Worm (Caenorhabditis elegans) whole organism, L1 larva: Measurements from ENCODE around the gene R02F2.4.

Source experiments
- C34B4.2 ChIP-seq: sonication (generic microtip); optimal IDR thresholded peaks from 2 replicates; lab custom pipeline; 2017; ENCODE audit warnings: mild to moderate bottlenecking, missing genetic modification characterization, missing compliant biosample characterization
- alr-1 ChIP-seq: fragments of 200-800 bp; sonication (Bioruptor generic); optimal IDR thresholded peaks from 2 replicates; lab custom pipeline; 2018; ENCODE audit warnings: borderline replicate concordance, mild to moderate bottlenecking, missing genetic modification characterization, missing compliant biosample characterization
- dpl-1 ChIP-seq, 3 experiments: fragments of 150-350 bp in 2 of 3; sonication (generic microtip) in 1 of 3; optimal IDR thresholded peaks; 2 replicates each; lab custom pipeline; 2014 to 2017; ENCODE audit warnings: missing biosample characterization in 3 of 3, missing genetic modification characterization in 3 of 3, missing genetic modification reagents in 3 of 3
- elt-2 ChIP-seq: sonication (generic microtip); optimal IDR thresholded peaks from 2 replicates; lab custom pipeline; 2016; ENCODE audit warnings: missing genetic modification characterization, mild to moderate bottlenecking, inconsistent platforms, missing compliant biosample characterization, missing genetic modification reagents
- ets-5 ChIP-seq: fragments of 200-800 bp; sonication (Bioruptor generic); IDR thresholded peaks from 2 replicates; pipeline ENCODE4 v1.3.6; 2022; ENCODE audit warnings: missing genetic modification characterization, missing compliant biosample characterization
- fos-1 ChIP-seq: fragments of 150-350 bp; optimal IDR thresholded peaks from 2 replicates; lab custom pipeline; 2014; ENCODE audit warnings: missing biosample characterization, missing genetic modification characterization
- lin-13 ChIP-seq: fragments of 150-350 bp; optimal IDR thresholded peaks from 2 replicates; lab custom pipeline; 2014; ENCODE audit warnings: missing biosample characterization, missing genetic modification reagents, missing genetic modification characterization
- skn-1 ChIP-seq: fragments of 150-350 bp; optimal IDR thresholded peaks from 2 replicates; lab custom pipeline; 2014; ENCODE audit warnings: missing biosample characterization, missing genetic modification characterization
- snu-23 ChIP-seq: sonication (generic microtip); optimal IDR thresholded peaks from 2 replicates; lab custom pipeline; 2016; ENCODE audit warnings: missing genetic modification characterization, missing compliant biosample characterization
- tlp-1 ChIP-seq: fragments of 150-350 bp; optimal IDR thresholded peaks from 2 replicates; lab custom pipeline; 2014; ENCODE audit warnings: missing biosample characterization, missing genetic modification characterization
- unc-30 ChIP-seq: sonication (generic microtip); optimal IDR thresholded peaks from 2 replicates; lab custom pipeline; 2017; ENCODE audit warnings: missing biosample characterization, missing genetic modification characterization
- unc-86 ChIP-seq: sonication (generic microtip); optimal IDR thresholded peaks from 2 replicates; lab custom pipeline; 2016; ENCODE audit warnings: missing genetic modification characterization, missing compliant biosample characterization

DNA sequence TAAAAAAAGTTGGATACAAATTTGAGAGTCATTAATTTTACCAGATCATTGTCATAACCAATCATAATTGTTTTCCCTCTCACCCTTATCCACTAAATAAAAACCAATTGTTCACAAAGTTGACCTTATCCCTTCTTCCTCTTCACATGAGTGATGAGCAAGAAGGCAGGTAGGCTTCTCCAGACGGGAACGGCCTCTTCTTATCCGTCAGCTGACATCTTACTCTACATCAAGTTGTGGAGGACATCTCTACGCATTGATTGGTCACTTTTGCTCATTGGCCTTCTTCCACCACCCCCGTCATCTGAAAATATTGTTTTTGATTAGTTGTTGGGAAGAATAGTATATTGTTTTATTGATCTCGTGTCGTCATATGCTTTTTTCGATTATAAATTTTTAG is 2.3 kb downstream of the R02F2.4 start:
- no peak for TF ChIP-seq ets-5
- no peak for TF ChIP-seq C34B4.2 (tag; lab: Kevin White, UChicago)
- TF ChIP-seq skn-1, result no peak
- TF ChIP-seq dpl-1 (GFP tag; optimal IDR thresholded peaks at IDR 0.05; lab: Kevin White, UChicago), result no peak
- TF ChIP-seq tlp-1, result no peak
- no peak for TF ChIP-seq fos-1
- TF ChIP-seq unc-30 (tag; lab: Kevin White, UChicago), result no peak
- no peak for TF ChIP-seq snu-23 (GFP tag; lab: Kevin White, UChicago)
- TF ChIP-seq unc-86, result no peak
- no peak for TF ChIP-seq alr-1 (tag; lab: Kevin White, UChicago)
- no peak for TF ChIP-seq elt-2 (tag; lab: Kevin White, UChicago)
- no peak for TF ChIP-seq lin-13
